Worm (Caenorhabditis elegans): ENCODE measurements around the gene Y57G11C.42.
A peak's percentile ranks its signal among the peaks of the same experiment; 100 is the strongest.

Gene Y57G11C.42

DNA sequence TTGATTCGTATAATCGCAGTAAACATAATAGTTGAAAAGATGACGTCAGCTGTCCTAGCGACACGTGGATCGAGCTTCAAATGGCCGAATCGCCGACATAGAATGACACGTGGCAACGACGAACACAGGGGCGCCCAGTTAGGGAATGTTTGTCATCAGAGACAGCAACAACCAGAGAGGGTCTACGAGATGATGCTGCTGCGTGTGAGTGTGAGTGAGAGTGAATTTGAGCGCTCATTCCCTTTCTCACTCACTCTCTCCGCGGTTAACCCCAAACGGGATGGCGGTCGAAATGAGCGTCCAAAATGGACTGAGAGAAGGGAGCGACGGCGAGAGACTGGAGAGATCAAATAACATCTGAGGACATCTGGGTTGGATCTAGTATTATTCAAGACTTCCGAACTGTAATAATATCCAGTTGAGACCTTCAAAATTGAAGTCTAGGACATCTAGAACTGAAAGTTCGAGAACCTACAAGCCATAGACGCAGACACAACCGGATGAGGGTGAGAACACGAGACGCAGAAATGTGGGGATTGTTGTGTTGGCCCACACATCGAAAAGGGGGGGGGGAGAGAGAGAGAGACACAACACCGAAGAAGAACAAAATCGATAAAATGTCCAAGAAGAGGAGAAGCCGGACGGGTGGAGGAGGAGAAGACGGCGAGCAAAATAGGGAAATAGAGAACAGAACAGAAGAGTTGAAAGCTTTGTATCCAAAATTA, 65.7 kb downstream of the Y57G11C.42 start:
- TF ChIP-seq hmg-4 (GFP tag; optimal IDR thresholded peaks at IDR 0.05) (peak; percentile 16), ets-7 (tag; optimal IDR thresholded peaks at IDR 0.05) (no peak)

All from whole organism, early embryonic.